Worm (Caenorhabditis elegans): Measurements from ENCODE around the gene npp-16.

npp-16 gene

DNA sequence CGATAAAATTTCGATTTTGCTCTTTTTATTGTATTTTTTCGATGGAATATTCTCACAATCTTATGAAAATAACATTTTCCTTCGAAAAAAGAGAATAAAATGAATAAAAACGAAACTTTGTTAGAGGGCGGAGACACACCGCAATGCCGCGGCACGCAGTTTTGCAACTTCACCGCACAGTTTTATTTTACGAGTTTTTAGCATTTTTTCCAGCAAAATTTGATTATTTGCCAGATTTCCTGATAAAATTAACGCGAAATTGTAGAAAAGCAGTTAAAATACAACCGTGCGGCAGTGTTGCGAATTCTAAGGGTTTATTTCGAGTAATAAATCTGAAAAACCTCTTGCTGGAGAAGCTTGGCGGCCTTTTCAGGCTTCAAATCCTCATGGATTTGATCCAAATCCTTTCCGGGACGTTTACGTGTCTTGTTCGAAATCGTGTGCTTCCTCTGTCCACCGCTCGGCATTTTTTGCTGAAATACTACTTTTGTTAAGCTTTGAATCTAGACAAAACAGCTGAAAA lies 2.6 kb downstream of the npp-16 start, which contains the start of gene znf-593 (continued):
- TF ChIP-seq set-16 (GFP tag; IDR thresholded peaks at IDR 0.05) (no peak), lin-39 (tag; optimal IDR thresholded peaks at IDR 0.05) (no peak), madf-9 (GFP tag; conservative IDR thresholded peaks at IDR 0.05) (no peak), ces-1 (GFP tag; optimal IDR thresholded peaks at IDR 0.05) (no peak), rbr-2 (tag; optimal IDR thresholded peaks at IDR 0.05) (no peak), fos-1 (tag; optimal IDR thresholded peaks at IDR 0.05) (no peak), mdl-1 (tag; optimal IDR thresholded peaks at IDR 0.05) (no peak), daf-12 (tag; optimal IDR thresholded peaks at IDR 0.05) (no peak), aly-2 (tag; optimal IDR thresholded peaks at IDR 0.05) (no peak), dpl-1 (GFP tag; optimal IDR thresholded peaks at IDR 0.05) (peak; percentile 18), pqm-1 (tag; optimal IDR thresholded peaks at IDR 0.05) (no peak), ZK546.5 (tag; optimal IDR thresholded peaks at IDR 0.05) (no peak), nhr-10 (tag; optimal IDR thresholded peaks at IDR 0.05) (no peak), F44E2.7 (GFP tag; IDR thresholded peaks at IDR 0.05) (no peak), tag-97 (GFP tag; IDR thresholded peaks at IDR 0.05) (no peak), ZK337.2 (GFP tag; IDR thresholded peaks at IDR 0.05) (no peak), snpc-1.2 (GFP tag; IDR thresholded peaks at IDR 0.05) (no peak), ztf-7 (tag; optimal IDR thresholded peaks at IDR 0.05) (no peak), saeg-2 (GFP tag; IDR thresholded peaks at IDR 0.05) (no peak), mep-1 (tag; optimal IDR thresholded peaks at IDR 0.05) (peak; percentile 21), ama-1 (optimal IDR thresholded peaks at IDR 0.05) (peak; percentile 12), F10B5.3 (tag; optimal IDR thresholded peaks at IDR 0.05) (peak; percentile 13), lim-7 (GFP tag; IDR thresholded peaks at IDR 0.05) (no peak), zfp-2 (tag; optimal IDR thresholded peaks at IDR 0.05) (no peak), duxl-1 (tag; optimal IDR thresholded peaks at IDR 0.05; ENCODE audit: poor library complexity) (no peak), nhr-237 (tag; optimal IDR thresholded peaks at IDR 0.05) (no peak), aha-1 (tag) (peak; percentile 52), dve-1 (tag; optimal IDR thresholded peaks at IDR 0.05; ENCODE audit: insufficient read depth) (peak; percentile 47), dmd-9 (GFP tag; IDR thresholded peaks at IDR 0.05) (no peak), daf-19 (GFP tag; conservative IDR thresholded peaks at IDR 0.05) (no peak), Y75B8A.6 (GFP tag; IDR thresholded peaks at IDR 0.05) (no peak), ceh-32 (tag; optimal IDR thresholded peaks at IDR 0.05; ENCODE audit: poor library complexity) (no peak), php-3 (GFP tag; IDR thresholded peaks at IDR 0.05) (peak; percentile 49; the same call in 1 of the 2 replicates)

DNA sequence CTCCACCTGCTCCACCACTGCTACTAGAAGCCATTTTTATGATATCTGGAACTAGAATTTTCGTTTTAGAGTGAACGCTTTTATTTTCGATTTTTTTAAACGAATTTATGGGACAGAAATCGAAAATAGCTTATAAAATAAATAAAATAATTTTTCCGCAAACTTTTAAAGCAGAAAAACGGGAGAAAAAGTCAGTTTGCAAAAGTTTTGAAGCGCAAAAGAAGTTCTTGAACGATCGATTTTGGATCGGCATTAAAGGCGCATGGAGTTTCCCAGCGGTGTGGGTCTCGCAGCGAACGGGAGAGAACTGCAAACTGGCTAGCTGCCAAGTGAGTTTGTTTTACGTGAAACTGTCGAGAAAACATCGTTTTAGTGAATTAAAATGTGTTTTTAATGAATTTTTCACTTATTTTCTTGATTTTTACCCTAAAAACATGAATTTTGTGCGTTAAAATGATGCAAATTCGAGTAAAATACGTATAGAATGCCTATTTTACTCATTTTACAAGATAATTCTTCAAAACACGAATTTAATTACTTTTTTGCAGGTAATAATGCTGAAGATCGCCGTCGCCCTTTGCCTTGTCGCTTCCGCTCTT lies 4.6 kb downstream of the npp-16 start, which contains the start of the genes ccf-1 and trap-4:
ccf-1 (minus strand) TSS at position 51 of the 599 bp plus-strand sequence.
trap-4 (plus strand) TSS at position 549 of the 599 bp plus-strand sequence.
- TF ChIP-seq daf-8 (GFP tag; IDR thresholded peaks at IDR 0.05) (no peak), hlh-11 (tag; optimal IDR thresholded peaks at IDR 0.05) (peak; percentile 51), rbr-2 (tag; optimal IDR thresholded peaks at IDR 0.05) (peak; percentile 39), fkh-10 (GFP tag; optimal IDR thresholded peaks at IDR 0.05) (no peak), nhr-77 (tag; optimal IDR thresholded peaks at IDR 0.05) (peak; percentile 11), hlh-30 (tag; optimal IDR thresholded peaks at IDR 0.05; ENCODE audit: insufficient read depth) (peak; percentile 22), unc-62 (GFP tag; optimal IDR thresholded peaks at IDR 0.05 in 1 of 2) (peak in 1 of 2 experiments; percentile 8), unc-62 (tag; optimal IDR thresholded peaks at IDR 0.05) (no peak), daf-16 (GFP tag; optimal IDR thresholded peaks at IDR 0.05) (no peak), daf-16 (tag; optimal IDR thresholded peaks at IDR 0.05) (peak; percentile 21), pqm-1 (tag; optimal IDR thresholded peaks at IDR 0.05) (no peak), madf-5 (GFP tag; IDR thresholded peaks at IDR 0.05) (no peak), lsy-2 (tag; optimal IDR thresholded peaks at IDR 0.05) (peak in 1 of 2 experiments; percentile 80), lim-7 (GFP tag; IDR thresholded peaks at IDR 0.05) (no peak), mep-1 (tag; optimal IDR thresholded peaks at IDR 0.05) (peak; percentile 58), lin-13 (GFP tag; optimal IDR thresholded peaks at IDR 0.05) (peak; percentile 3), lin-38 (GFP tag; IDR thresholded peaks at IDR 0.05) (peak; percentile 55), nhr-25 (tag; optimal IDR thresholded peaks at IDR 0.05; ENCODE audit: borderline replicate concordance, insufficient read depth) (peak; percentile 40), hif-1 (tag; optimal IDR thresholded peaks at IDR 0.05) (peak in 1 of 2 experiments; percentile 45), vab-7 (GFP tag; IDR thresholded peaks at IDR 0.05) (no peak), dpl-1 (GFP tag; optimal IDR thresholded peaks at IDR 0.05) (peak; percentile 72), nhr-28 (tag; optimal IDR thresholded peaks at IDR 0.05) (peak; percentile 32), aha-1 (tag) (peak; percentile 36), dve-1 (tag; optimal IDR thresholded peaks at IDR 0.05; ENCODE audit: insufficient read depth) (peak; percentile 72)
